Worm (Caenorhabditis elegans) whole organism, mixed stage, embryonic: ENCODE measurements around the gene trf-1.

Experiments
- bed-3 ChIP-seq: fragments of 200-800 bp; sonication (Bioruptor generic); optimal IDR thresholded peaks from 3 replicates; lab custom pipeline; 2018; ENCODE audit warnings: mild to moderate bottlenecking, missing genetic modification characterization, moderate library complexity, missing compliant biosample characterization
- ceh-39 ChIP-seq: fragments of 150-350 bp; optimal IDR thresholded peaks from 2 replicates; lab custom pipeline; 2014; ENCODE audit warnings: missing biosample characterization, missing genetic modification characterization
- mep-1 ChIP-seq: fragments of 150-350 bp; optimal IDR thresholded peaks from 2 replicates; lab custom pipeline; 2017; ENCODE audit warnings: missing biosample characterization, missing genetic modification reagents, missing genetic modification characterization, inconsistent platforms
- nhr-237 ChIP-seq: fragments of 150-350 bp; optimal IDR thresholded peaks from 2 replicates; lab custom pipeline; 2014; ENCODE audit warnings: missing biosample characterization, missing genetic modification characterization
- nhr-28 ChIP-seq: fragments of 150-350 bp; optimal IDR thresholded peaks from 2 replicates; lab custom pipeline; 2014; ENCODE audit warnings: missing biosample characterization, missing genetic modification characterization
- pha-4 ChIP-seq: fragments of 150-350 bp; optimal IDR thresholded peaks from 2 replicates; lab custom pipeline; 2018; ENCODE audit warnings: missing biosample characterization, missing genetic modification reagents, missing genetic modification characterization
- snpc-4 ChIP-seq: fragments of 150-350 bp; optimal IDR thresholded peaks from 2 replicates; lab custom pipeline; 2014; ENCODE audit warnings: missing biosample characterization, missing genetic modification characterization
- unc-39 ChIP-seq: fragments of 150-350 bp; optimal IDR thresholded peaks from 2 replicates; lab custom pipeline; 2014; ENCODE audit warnings: missing biosample characterization, missing genetic modification characterization
- ztf-11 ChIP-seq: fragments of 150-350 bp; optimal IDR thresholded peaks from 2 replicates; lab custom pipeline; 2014; ENCODE audit warnings: missing biosample characterization, missing genetic modification characterization

ce11 chrIII:13430162-13430561 lies at the start of gene trf-1:
- no peak for TF ChIP-seq mep-1 (tag; lab: Kevin White, UChicago)
- TF ChIP-seq ztf-11 (tag; lab: Kevin White, UChicago): no peak
- no peak for TF ChIP-seq ceh-39 (tag; lab: Kevin White, UChicago)
- no peak for TF ChIP-seq pha-4 (tag; lab: Kevin White, UChicago)
- no peak for TF ChIP-seq bed-3
- no peak for TF ChIP-seq nhr-28 (tag; lab: Kevin White, UChicago)
- no peak for TF ChIP-seq snpc-4 (tag; lab: Kevin White, UChicago)
- TF ChIP-seq nhr-237 (tag; lab: Kevin White, UChicago): no peak
- no peak for TF ChIP-seq unc-39 (tag; lab: Kevin White, UChicago)
